Fruit fly (Drosophila melanogaster): ENCODE measurements around the gene CG9016.

CG9016 gene

DNA sequence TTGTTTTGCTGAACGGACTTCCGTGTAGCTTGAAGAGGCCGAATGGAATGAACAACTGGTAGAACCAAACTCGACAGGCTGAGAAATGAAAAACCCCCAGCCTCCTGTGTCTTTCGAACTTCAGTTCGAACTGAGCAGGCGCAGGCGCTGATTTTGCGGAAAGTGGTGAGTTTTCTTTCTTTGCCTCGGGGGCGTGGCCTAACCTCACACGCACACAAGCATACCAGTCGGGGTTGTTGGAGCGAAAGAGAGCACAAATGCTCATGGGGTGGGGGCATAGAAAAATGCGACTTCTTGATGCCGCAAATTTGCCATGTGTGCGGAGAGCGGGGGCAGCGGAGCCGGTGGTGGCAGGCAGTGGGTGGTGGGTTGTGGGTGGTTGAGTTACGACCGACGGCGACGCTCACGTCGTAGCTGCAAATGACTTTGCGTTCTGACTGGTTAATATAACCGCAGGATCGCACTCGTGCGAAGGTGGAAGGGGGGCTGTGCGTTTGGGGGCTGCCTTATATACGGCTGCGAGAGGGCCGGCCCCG is at the start of gene CG9016 (continued):
- TF ChIP-seq toy (GFP tag; IDR thresholded peaks at IDR 0.05) (0 out of 2 replicates have a peak, but pooled peaks have one; percentile 28), crol (GFP tag; IDR thresholded peaks at IDR 0.05) (peak; percentile 89), Deaf1 (tag; optimal IDR thresholded peaks at IDR 0.05) (peak; percentile 83), nerfin-1 (tag; optimal IDR thresholded peaks at IDR 0.05) (peak; percentile 5), HmgZ (tag; optimal IDR thresholded peaks at IDR 0.05) (no peak), peb (GFP tag; IDR thresholded peaks at IDR 0.05) (no peak), hb (GFP tag; IDR thresholded peaks at IDR 0.05; ENCODE audit: partially characterized antibody) (no peak), ttk (GFP tag; IDR thresholded peaks at IDR 0.05) (no peak), croc (GFP tag; conservative IDR thresholded peaks at IDR 0.05) (no peak), CG11085 (GFP tag; IDR thresholded peaks at IDR 0.05) (no peak), tup (GFP tag; optimal IDR thresholded peaks at IDR 0.05) (no peak), CG15011 (GFP tag; optimal IDR thresholded peaks at IDR 0.05) (no peak), Atf3 (GFP tag; optimal IDR thresholded peaks at IDR 0.05) (no peak), CG8478 (optimal IDR thresholded peaks at IDR 0.05) (peak; percentile 79), CG17186 (GFP tag; optimal IDR thresholded peaks at IDR 0.05) (no peak), Fer3 (tag; optimal IDR thresholded peaks at IDR 0.05) (no peak), CG14441 (GFP tag; IDR thresholded peaks at IDR 0.05) (no peak), Sox102F (GFP tag; optimal IDR thresholded peaks at IDR 0.05) (no peak), nmo (GFP tag; optimal IDR thresholded peaks at IDR 0.05) (no peak), Gug (GFP tag; IDR thresholded peaks at IDR 0.05) (no peak), Bgb (GFP tag; IDR thresholded peaks at IDR 0.05; ENCODE audit: partially characterized antibody) (peak; percentile 19; the same call in 1 of the 2 replicates), pum (GFP tag; optimal IDR thresholded peaks at IDR 0.05) (no peak), BtbVII (GFP tag; optimal IDR thresholded peaks at IDR 0.05) (no peak), seq (GFP tag; IDR thresholded peaks at IDR 0.05) (peak; percentile 87), CG17612 (GFP tag; IDR thresholded peaks at IDR 0.05) (no peak), en (GFP tag; optimal IDR thresholded peaks at IDR 0.05) (no peak), CG13424 (tag; optimal IDR thresholded peaks at IDR 0.05) (no peak), CG2116 (GFP tag; optimal IDR thresholded peaks at IDR 0.05) (no peak), CG1832 (GFP tag; optimal IDR thresholded peaks at IDR 0.05) (peak; percentile 66), zen2 (GFP tag; IDR thresholded peaks at IDR 0.05; ENCODE audit: partially characterized antibody) (no peak), Lpt (GFP tag; optimal IDR thresholded peaks at IDR 0.05) (no peak), nerfin-2 (GFP tag; IDR thresholded peaks at IDR 0.05; ENCODE audit: partially characterized antibody) (no peak), CG11723 (GFP tag; optimal IDR thresholded peaks at IDR 0.05) (no peak), tna (GFP tag; IDR thresholded peaks at IDR 0.05; ENCODE audit: partially characterized antibody) (no peak), CG18476 (GFP tag; optimal IDR thresholded peaks at IDR 0.05) (no peak)

DNA sequence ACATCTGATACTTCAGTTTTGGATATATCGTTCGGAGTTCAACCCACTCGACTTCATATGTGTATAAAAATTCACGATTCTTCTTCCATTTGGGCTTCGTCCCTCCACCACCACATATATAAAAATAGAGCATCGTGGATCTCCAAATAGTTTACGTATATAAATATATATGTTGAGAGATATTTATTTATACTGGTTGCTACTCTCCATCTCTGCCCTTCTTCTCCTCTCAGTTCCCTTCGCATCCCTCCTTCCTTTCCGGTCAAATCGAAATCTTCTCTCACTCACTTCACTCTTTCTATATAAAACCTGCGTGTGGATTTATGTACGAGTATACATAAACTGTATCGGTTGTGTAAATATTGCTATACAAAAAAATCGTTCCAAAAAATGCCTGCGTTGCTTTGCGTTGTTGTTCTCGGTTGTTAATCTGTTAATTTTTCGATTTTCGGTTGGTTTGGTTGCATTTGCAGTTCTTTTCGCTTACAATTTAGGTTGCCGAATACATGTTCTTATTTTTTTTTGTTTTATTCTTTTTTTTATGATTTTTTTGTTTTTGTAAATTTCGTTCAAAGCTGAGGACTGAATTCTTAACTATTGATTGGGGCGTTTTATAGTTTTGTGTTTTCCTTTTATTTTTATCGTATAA is 49.3 kb upstream of the CG9016 start:
- TF ChIP-seq hkb (optimal IDR thresholded peaks at IDR 0.05) (no peak), hkb (GFP tag; IDR thresholded peaks at IDR 0.05) (no peak), CG12071 (GFP tag; optimal IDR thresholded peaks at IDR 0.05) (no peak), Trl (optimal IDR thresholded peaks at IDR 0.05) (peak; percentile 30 to 58), Trl (GFP tag; optimal IDR thresholded peaks at IDR 0.05) (no peak), crol (GFP tag; IDR thresholded peaks at IDR 0.05) (peak; percentile 69; the same call in 1 of the 2 replicates), trem (tag; optimal IDR thresholded peaks at IDR 0.05) (no peak), MTF-1 (GFP tag; optimal IDR thresholded peaks at IDR 0.05; ENCODE audit: borderline replicate concordance) (no peak), sd (tag; optimal IDR thresholded peaks at IDR 0.05) (peak; percentile 30), H15 (GFP tag; IDR thresholded peaks at IDR 0.05) (no peak), Mrtf (GFP tag; IDR thresholded peaks at IDR 0.05) (no peak), CG12659 (GFP tag; optimal IDR thresholded peaks at IDR 0.05) (no peak), otp (GFP tag; IDR thresholded peaks at IDR 0.05) (no peak), stc (GFP tag; IDR thresholded peaks at IDR 0.05) (no peak), z (GFP tag; IDR thresholded peaks at IDR 0.05) (peak; percentile 78), grn (GFP tag; optimal IDR thresholded peaks at IDR 0.05) (no peak), al (GFP tag; IDR thresholded peaks at IDR 0.05) (no peak), CG31441 (GFP tag; IDR thresholded peaks at IDR 0.05) (0 out of 2 replicates have a peak, but pooled peaks have one; percentile 19), Hmx (GFP tag; optimal IDR thresholded peaks at IDR 0.05) (no peak)

Measured in whole organism, embryonic.